Fruit fly (Drosophila melanogaster) whole organism, embryonic: Measurements from ENCODE around the gene Polr3G.

Source experiments
- Adf1 ChIP-seq: fragments of 200-800 bp; sonication (Bioruptor generic); IDR thresholded peaks from 2 replicates; pipeline ENCODE4 v1.3.6; 2022; ENCODE audit warnings: missing biosample characterization, missing genetic modification characterization
- Atf6 ChIP-seq: fragments of 200-800 bp; sonication (Bioruptor generic); IDR thresholded peaks from 2 replicates; pipeline ENCODE4 v1.3.6; 2022; ENCODE audit warnings: missing biosample characterization, missing genetic modification characterization
- CG10267 ChIP-seq: fragments of 200-800 bp; sonication (Bioruptor generic); optimal IDR thresholded peaks from 2 replicates; lab custom pipeline; 2018; ENCODE audit warnings: missing biosample characterization, mild to moderate bottlenecking, missing genetic modification characterization, moderate library complexity
- CG10274 ChIP-seq: fragments of 200-800 bp; sonication (Bioruptor generic); optimal IDR thresholded peaks from 3 replicates; lab custom pipeline; 2017; ENCODE audit warnings: missing biosample characterization, mild to moderate bottlenecking, missing genetic modification characterization
- CG10462 ChIP-seq: fragments of 200-800 bp; sonication (Bioruptor generic); optimal IDR thresholded peaks from 2 replicates; lab custom pipeline; 2016; ENCODE audit warnings: missing biosample characterization, missing genetic modification characterization
- CG11504 ChIP-seq: fragments of 200-800 bp; sonication (Bioruptor generic); optimal IDR thresholded peaks from 3 replicates; lab custom pipeline; 2019; ENCODE audit warnings: missing biosample characterization, mild to moderate bottlenecking, missing genetic modification characterization, moderate library complexity
- CG12155 ChIP-seq: fragments of 200-800 bp; sonication (Bioruptor generic); optimal IDR thresholded peaks from 3 replicates; lab custom pipeline; 2016; ENCODE audit warnings: missing biosample characterization, missing genetic modification characterization
- CG12219 ChIP-seq: fragments of 200-800 bp; sonication (Bioruptor generic); optimal IDR thresholded peaks from 3 replicates; lab custom pipeline; 2018; ENCODE audit warnings: missing biosample characterization, mild to moderate bottlenecking, missing genetic modification characterization
- CG12769 ChIP-seq: fragments of 200-800 bp; sonication (Bioruptor generic); optimal IDR thresholded peaks from 2 replicates; lab custom pipeline; 2019; ENCODE audit warnings: missing biosample characterization, mild to moderate bottlenecking, missing genetic modification characterization, moderate library complexity
- CG14667 ChIP-seq: fragments of 200-800 bp; sonication (Bioruptor generic); IDR thresholded peaks from 2 replicates; pipeline ENCODE4 v1.3.6; 2022; ENCODE audit warnings: missing biosample characterization, missing genetic modification characterization
- CG14710 ChIP-seq: fragments of 200-800 bp; sonication (Bioruptor generic); optimal IDR thresholded peaks from 3 replicates; lab custom pipeline; 2019; ENCODE audit warnings: missing biosample characterization, mild to moderate bottlenecking, missing genetic modification characterization, moderate library complexity
- CG15011 ChIP-seq: fragments of 200-800 bp; sonication (Bioruptor generic); optimal IDR thresholded peaks from 3 replicates; lab custom pipeline; 2018; ENCODE audit warnings: missing biosample characterization, mild to moderate bottlenecking, missing genetic modification characterization
- CG15479 ChIP-seq: fragments of 200-800 bp; sonication (Bioruptor generic); optimal IDR thresholded peaks from 3 replicates; lab custom pipeline; 2019; ENCODE audit warnings: missing biosample characterization, mild to moderate bottlenecking, missing genetic modification characterization, moderate library complexity
- CG1647 ChIP-seq: fragments of 200-800 bp; sonication (Bioruptor generic); optimal IDR thresholded peaks from 3 replicates; lab custom pipeline; 2016; ENCODE audit warnings: missing biosample characterization, missing genetic modification characterization
- CG17802 ChIP-seq: fragments of 200-800 bp; sonication (Bioruptor generic); optimal IDR thresholded peaks from 2 replicates; lab custom pipeline; 2018; ENCODE audit warnings: missing biosample characterization, mild to moderate bottlenecking, missing genetic modification characterization, moderate library complexity
- CG2875 ChIP-seq: fragments of 200-800 bp; sonication (Bioruptor generic); optimal IDR thresholded peaks from 2 replicates; lab custom pipeline; 2017; ENCODE audit warnings: missing biosample characterization, mild to moderate bottlenecking, missing genetic modification characterization, missing genetic modification reagents
- CG30403 ChIP-seq: fragments of 200-800 bp; sonication (Bioruptor generic); optimal IDR thresholded peaks from 3 replicates; lab custom pipeline; 2016; ENCODE audit warnings: missing biosample characterization, missing genetic modification characterization
- CG3726 ChIP-seq: fragments of 200-800 bp; sonication (Bioruptor generic); IDR thresholded peaks from 3 replicates; pipeline ENCODE4, ENCODE4 v1.3.6; 2022; ENCODE audit warnings: missing biosample characterization, missing genetic modification characterization
- CG4328 ChIP-seq: fragments of 200-800 bp; sonication (Bioruptor generic); optimal IDR thresholded peaks from 3 replicates; lab custom pipeline; 2017; ENCODE audit warnings: missing biosample characterization, missing genetic modification reagents, missing genetic modification characterization
- CG4424 ChIP-seq: fragments of 200-800 bp; sonication (Bioruptor generic); optimal IDR thresholded peaks from 3 replicates; lab custom pipeline; 2016; ENCODE audit warnings: missing biosample characterization, missing genetic modification characterization
- CG6272 ChIP-seq: fragments of 200-800 bp; sonication (Bioruptor generic); IDR thresholded peaks from 2 replicates; pipeline ENCODE4 v1.3.6; 2022; ENCODE audit warnings: missing biosample characterization, missing genetic modification characterization
- CG7357 ChIP-seq: fragments of 200-800 bp; sonication (Bioruptor generic); IDR thresholded peaks from 3 replicates; pipeline ENCODE4 v1.3.6; 2022; ENCODE audit warnings: missing biosample characterization, missing genetic modification characterization
- CG7786 ChIP-seq: fragments of 200-800 bp; sonication (Bioruptor generic); optimal IDR thresholded peaks from 2 replicates; lab custom pipeline; 2016; ENCODE audit warnings: missing biosample characterization, missing genetic modification characterization
- CG7987 ChIP-seq: fragments of 200-800 bp; sonication (Bioruptor generic); optimal IDR thresholded peaks from 2 replicates; lab custom pipeline; 2018; ENCODE audit warnings: missing biosample characterization, mild to moderate bottlenecking, missing genetic modification characterization, moderate library complexity
- CG8281 ChIP-seq: fragments of 200-800 bp; sonication (Bioruptor generic); optimal IDR thresholded peaks from 2 replicates; lab custom pipeline; 2018; ENCODE audit warnings: missing biosample characterization, mild to moderate bottlenecking, missing genetic modification characterization, moderate library complexity
- CG9727 ChIP-seq: fragments of 200-800 bp; sonication (Bioruptor generic); optimal IDR thresholded peaks from 3 replicates; lab custom pipeline; 2017; ENCODE audit warnings: missing biosample characterization, mild to moderate bottlenecking, missing genetic modification characterization
- Dfd ChIP-seq, 2 experiments: fragments of >200 bp; optimal IDR thresholded peaks; 2 replicates each; lab custom pipeline; 2017; ENCODE audit warnings: missing biosample characterization in 2 of 2, missing genetic modification characterization in 2 of 2
- Dref ChIP-seq: fragments of 200-800 bp; sonication (Bioruptor generic); IDR thresholded peaks from 2 replicates; pipeline ENCODE4 v1.3.6; 2022; ENCODE audit warnings: missing biosample characterization, missing genetic modification characterization
- Ets65A ChIP-seq: fragments of 200-800 bp; sonication (Bioruptor generic); peaks from one replicate; lab custom pipeline; 2016; ENCODE audit warnings: missing biosample characterization, missing genetic modification characterization
- Fer1 ChIP-seq: fragments of 200-800 bp; sonication (Bioruptor generic); optimal IDR thresholded peaks from 2 replicates; lab custom pipeline; 2017; ENCODE audit warnings: missing biosample characterization, mild to moderate bottlenecking, missing genetic modification characterization
- HLH54F ChIP-seq: fragments of 200-800 bp; sonication (Bioruptor generic); optimal IDR thresholded peaks from 3 replicates; lab custom pipeline; 2016; ENCODE audit warnings: missing biosample characterization, missing genetic modification characterization
- Lim3 ChIP-seq: fragments of 200-800 bp; sonication (Bioruptor generic); IDR thresholded peaks from 2 replicates; pipeline ENCODE4 v1.3.6; 2022; ENCODE audit warnings: missing biosample characterization, missing genetic modification characterization
- MTF-1 ChIP-seq: fragments of 200-800 bp; sonication (Bioruptor generic); optimal IDR thresholded peaks from 2 replicates; lab custom pipeline; 2018; ENCODE audit warnings: missing biosample characterization, mild to moderate bottlenecking, missing genetic modification characterization, borderline replicate concordance
- Neu2 ChIP-seq: fragments of 200-800 bp; sonication (Bioruptor generic); optimal IDR thresholded peaks from 3 replicates; lab custom pipeline; 2016; ENCODE audit warnings: missing biosample characterization, missing genetic modification characterization, borderline replicate concordance
- NfI ChIP-seq: fragments of 200-800 bp; sonication (Bioruptor generic); optimal IDR thresholded peaks from 3 replicates; lab custom pipeline; 2018; ENCODE audit warnings: missing biosample characterization, mild to moderate bottlenecking, missing genetic modification characterization, moderate library complexity
- Oli ChIP-seq: fragments of 200-800 bp; sonication (Bioruptor generic); optimal IDR thresholded peaks from 2 replicates; lab custom pipeline; 2018; ENCODE audit warnings: missing biosample characterization, mild to moderate bottlenecking, missing genetic modification characterization, moderate library complexity
- Sry-δ ChIP-seq: fragments of 200-800 bp; sonication (Bioruptor generic); optimal IDR thresholded peaks from 2 replicates; lab custom pipeline; 2016; ENCODE audit warnings: missing biosample characterization, missing genetic modification characterization
- YL-1 ChIP-seq: fragments of 200-800 bp; sonication (Bioruptor generic); optimal IDR thresholded peaks from 3 replicates; lab custom pipeline; 2017; ENCODE audit warnings: missing biosample characterization, mild to moderate bottlenecking, missing genetic modification characterization
- ap ChIP-seq: fragments of 200-800 bp; sonication (Bioruptor generic); IDR thresholded peaks from 2 replicates; pipeline ENCODE4 v1.3.6; 2022; ENCODE audit warnings: missing biosample characterization, missing genetic modification characterization
- bsh ChIP-seq, 2 experiments: fragments of 200-800 bp; sonication (Bioruptor generic); optimal IDR thresholded peaks; 2 replicates each; lab custom pipeline; 2017 to 2018; ENCODE audit warnings: mild to moderate bottlenecking in 2 of 2, missing biosample characterization in 2 of 2, missing genetic modification characterization in 2 of 2, moderate library complexity in 1 of 2
- cg ChIP-seq: fragments of 200-800 bp; sonication (Bioruptor generic); optimal IDR thresholded peaks from 3 replicates; lab custom pipeline; 2019; ENCODE audit warnings: missing biosample characterization, mild to moderate bottlenecking, missing genetic modification characterization, moderate library complexity
- dm ChIP-seq: fragments of 200-800 bp; sonication (Bioruptor generic); optimal IDR thresholded peaks from 3 replicates; lab custom pipeline; 2016; ENCODE audit warnings: missing biosample characterization, missing genetic modification characterization
- eve ChIP-seq, 2 experiments: fragments of >200 bp; optimal IDR thresholded peaks; 2 replicates each; lab custom pipeline; 2017; ENCODE audit warnings: missing biosample characterization in 2 of 2, missing genetic modification characterization in 2 of 2
- gsb ChIP-seq: fragments of 200-800 bp; sonication (Bioruptor generic); IDR thresholded peaks from 2 replicates; pipeline ENCODE4 v1.3.6; 2022; ENCODE audit warnings: missing biosample characterization, missing genetic modification characterization
- inv ChIP-seq: fragments of 200-800 bp; sonication (Bioruptor generic); IDR thresholded peaks from 2 replicates; pipeline ENCODE4 v1.3.6; 2022; ENCODE audit warnings: missing biosample characterization, missing genetic modification characterization; ENCODE audit not compliant: partially characterized antibody
- p53 ChIP-seq: fragments of 200-800 bp; sonication (Bioruptor generic); optimal IDR thresholded peaks from 2 replicates; lab custom pipeline; 2016; ENCODE audit warnings: missing biosample characterization, missing genetic modification characterization
- pros ChIP-seq: fragments of 200-800 bp; sonication (Bioruptor generic); optimal IDR thresholded peaks from 3 replicates; lab custom pipeline; 2019; ENCODE audit warnings: missing biosample characterization, mild to moderate bottlenecking, missing genetic modification characterization, moderate library complexity
- repo ChIP-seq: fragments of 200-800 bp; sonication (Bioruptor generic); optimal IDR thresholded peaks from 2 replicates; lab custom pipeline; 2016; ENCODE audit warnings: missing biosample characterization, missing genetic modification characterization
- stc ChIP-seq: fragments of 200-800 bp; sonication (Bioruptor generic); IDR thresholded peaks from 2 replicates; pipeline ENCODE4 v1.3.6; 2022; ENCODE audit warnings: missing biosample characterization, missing genetic modification characterization
- sug ChIP-seq: fragments of 200-800 bp; optimal IDR thresholded peaks from 2 replicates; lab custom pipeline; 2019; ENCODE audit warnings: missing biosample characterization, mild to moderate bottlenecking, missing genetic modification characterization, moderate library complexity
- tap ChIP-seq: fragments of 200-800 bp; optimal IDR thresholded peaks from 3 replicates; lab custom pipeline; 2019; ENCODE audit warnings: missing biosample characterization, mild to moderate bottlenecking, missing genetic modification characterization, moderate library complexity
- wdn ChIP-seq: fragments of 200-800 bp; sonication (Bioruptor generic); IDR thresholded peaks from 2 replicates; pipeline ENCODE4 v1.3.6; 2022; ENCODE audit warnings: missing biosample characterization, missing genetic modification characterization

Gene Polr3G

dm6 chr3L:17427013-17427412 is at the start of gene Polr3G (continued):
- TF ChIP-seq CG7987 (no peak), CG1647 (no peak), Ets65A (GFP tag; lab: Kevin White, UChicago) (no peak), Oli (tag; lab: Kevin White, UChicago) (no peak), eve (GFP tag; optimal IDR thresholded peaks at IDR 0.05; lab: Kevin White, UChicago) (no peak), CG11504 (peak; percentile 6), stc (GFP tag; lab: Robert Waterston, UW) (no peak), inv (GFP tag; lab: Robert Waterston, UW) (no peak), CG10462 (GFP tag; lab: Kevin White, UChicago) (no peak), CG17802 (tag; lab: Kevin White, UChicago) (no peak), pros (GFP tag; lab: Kevin White, UChicago) (no peak), NfI (no peak), Lim3 (GFP tag; lab: Robert Waterston, UW) (no peak), MTF-1 (GFP tag; lab: Kevin White, UChicago) (no peak), CG14667 (GFP tag; lab: Robert Waterston, UW) (no peak), CG12769 (tag; lab: Kevin White, UChicago) (peak; percentile 29), wdn (no peak), CG12219 (GFP tag; lab: Kevin White, UChicago) (no peak), sug (tag; lab: Kevin White, UChicago) (peak; percentile 26), CG14710 (tag; lab: Kevin White, UChicago) (peak; percentile 35), CG8281 (tag; lab: Kevin White, UChicago) (no peak), Neu2 (GFP tag; lab: Kevin White, UChicago) (no peak), CG2875 (no peak), Sry-δ (GFP tag; lab: Kevin White, UChicago) (peak; percentile 11), CG30403 (peak; percentile 20), CG4328 (no peak), CG12155 (GFP tag; lab: Kevin White, UChicago) (no peak), Atf6 (no peak), dm (GFP tag; lab: Kevin White, UChicago) (peak; percentile 67), CG9727 (GFP tag; lab: Kevin White, UChicago) (no peak), CG7786 (GFP tag; lab: Kevin White, UChicago) (no peak), p53 (GFP tag; lab: Kevin White, UChicago) (no peak), CG15011 (no peak), CG10267 (peak; percentile 10), bsh (GFP tag; optimal IDR thresholded peaks at IDR 0.05; lab: Kevin White, UChicago) (peak in 1 of 2 experiments; percentile 11), repo (GFP tag; lab: Kevin White, UChicago) (no peak), HLH54F (GFP tag; lab: Kevin White, UChicago) (no peak), CG15479 (GFP tag; lab: Kevin White, UChicago) (no peak), Dfd (GFP tag; optimal IDR thresholded peaks at IDR 0.05; lab: Kevin White, UChicago) (no peak), CG6272 (GFP tag; lab: Robert Waterston, UW) (no peak), CG10274 (GFP tag; lab: Kevin White, UChicago) (no peak), Fer1 (GFP tag; lab: Kevin White, UChicago) (peak; percentile 26), Dref (GFP tag; lab: Robert Waterston, UW) (no peak), tap (tag; lab: Kevin White, UChicago) (no peak), gsb (GFP tag; lab: Robert Waterston, UW) (no peak), CG3726 (GFP tag; lab: Robert Waterston, UW) (no peak), ap (no peak), CG4424 (GFP tag; lab: Kevin White, UChicago) (peak; percentile 23), Adf1 (GFP tag; lab: Robert Waterston, UW) (no peak; the same call in 1 of the 2 replicates), cg (no peak), CG7357 (GFP tag; lab: Robert Waterston, UW) (no peak), YL-1 (GFP tag; lab: Kevin White, UChicago) (peak; percentile 26)
